Worm (Caenorhabditis elegans): Measurements from ENCODE around the gene elt-3.

elt-3 gene

DNA sequence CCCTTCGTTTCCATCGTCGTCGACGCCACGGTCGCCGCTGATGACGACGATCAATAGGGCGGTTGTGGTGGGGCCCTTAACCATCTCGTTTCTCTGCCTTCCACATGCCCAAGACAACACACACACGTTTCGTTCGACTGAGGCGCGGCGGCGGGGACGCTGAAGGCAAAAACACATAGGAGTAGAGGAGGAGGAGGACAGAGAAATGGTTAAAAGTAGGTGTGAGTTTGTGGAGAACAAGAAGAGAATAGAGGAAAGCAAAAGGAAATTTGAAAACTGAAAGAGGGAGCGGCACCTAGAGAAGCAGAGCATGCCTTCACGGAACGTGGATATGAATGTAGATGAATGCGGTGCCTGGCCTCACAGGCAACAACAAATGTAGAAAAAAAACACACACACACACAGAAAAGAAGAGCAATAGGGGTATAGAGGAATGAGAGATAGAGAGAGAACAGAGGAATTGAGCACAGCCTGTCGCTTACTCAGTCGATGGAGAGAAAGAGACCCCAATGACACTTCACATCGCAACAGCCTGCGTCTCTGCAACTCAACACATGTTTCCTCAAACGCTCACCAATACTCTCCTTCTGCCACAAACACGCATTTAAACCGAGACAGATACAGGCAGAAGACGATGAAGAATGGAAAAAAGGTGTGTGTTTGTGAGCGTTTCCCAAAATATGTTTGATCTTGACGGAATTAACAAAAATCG is 34.7 kb downstream of the elt-3 start (continued):
- TF ChIP-seq egl-13 (tag; optimal IDR thresholded peaks at IDR 0.05), result no peak
- no peak for TF ChIP-seq unc-62 (GFP tag; optimal IDR thresholded peaks at IDR 0.05)
- TF ChIP-seq fkh-8 (tag; optimal IDR thresholded peaks at IDR 0.05), result peak; percentile 93
- peak; percentile 61 for TF ChIP-seq mep-1 (tag; optimal IDR thresholded peaks at IDR 0.05)
- TF ChIP-seq nhr-84 (tag; optimal IDR thresholded peaks at IDR 0.05), result no peak
- TF ChIP-seq sup-37 (GFP tag; optimal IDR thresholded peaks at IDR 0.05), result peak; percentile 18

DNA sequence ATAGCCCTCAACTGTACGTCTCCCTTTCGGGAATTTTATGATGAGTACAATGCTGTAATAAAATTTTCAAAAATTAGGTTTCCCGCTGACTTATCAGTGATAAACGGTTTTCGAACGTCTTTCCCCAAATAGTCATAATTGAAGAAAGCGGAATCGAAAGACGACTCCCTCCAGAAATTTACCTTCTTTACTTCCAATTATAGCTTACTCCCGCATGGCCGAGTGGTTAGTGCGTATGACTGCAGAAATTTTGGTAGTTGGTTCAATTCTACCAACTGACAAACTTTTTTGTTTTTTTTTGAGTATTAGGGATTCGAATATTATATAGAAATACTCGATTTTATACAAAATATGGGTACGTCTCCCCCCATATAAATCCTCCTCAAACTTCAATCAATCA is 38.4 kb downstream of the elt-3 start:
- TF ChIP-seq nhr-19 (GFP tag; conservative IDR thresholded peaks at IDR 0.05), result peak; percentile 29; the same call in 1 of the 2 replicates

DNA sequence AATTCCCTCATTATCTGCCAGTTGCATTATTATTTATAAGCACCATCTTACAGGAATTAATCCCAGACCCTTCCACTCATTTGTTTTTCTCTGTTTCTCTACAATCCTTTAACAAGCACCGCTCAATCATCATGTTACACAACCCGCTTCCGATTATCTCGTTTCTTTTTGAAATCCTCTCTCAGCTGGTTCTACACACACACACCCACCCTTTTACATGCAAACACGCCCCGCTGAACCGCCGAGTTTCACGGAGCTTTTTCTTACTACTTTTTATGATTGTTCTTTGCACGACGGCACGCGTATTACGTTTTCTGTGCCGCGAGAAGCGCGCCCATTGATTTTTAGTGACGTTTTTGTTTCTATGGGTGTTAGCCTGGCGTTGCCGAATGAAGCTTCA is 39.1 kb downstream of the elt-3 start:
- TF ChIP-seq grh-1 (GFP tag; IDR thresholded peaks at IDR 0.05), result no peak
- TF ChIP-seq efl-1 (optimal IDR thresholded peaks at IDR 0.05), result no peak
- no peak for TF ChIP-seq efl-1 (GFP tag; optimal IDR thresholded peaks at IDR 0.05 in 1 of 2)
- no peak for TF ChIP-seq vab-15 (tag; optimal IDR thresholded peaks at IDR 0.05)
- TF ChIP-seq snu-23 (GFP tag; optimal IDR thresholded peaks at IDR 0.05), result peak; percentile 63
- peak; percentile 38 to 55 for TF ChIP-seq lsy-2 (tag; optimal IDR thresholded peaks at IDR 0.05)
- TF ChIP-seq tbx-2 (tag; optimal IDR thresholded peaks at IDR 0.05), result peak; percentile 59
- peak; percentile 5 for TF ChIP-seq C16A3.4 (tag; optimal IDR thresholded peaks at IDR 0.05)
- peak; percentile 28 for TF ChIP-seq xbp-1 (tag; optimal IDR thresholded peaks at IDR 0.05)
- TF ChIP-seq swsn-7 (tag; optimal IDR thresholded peaks at IDR 0.05), result peak; percentile 58
- TF ChIP-seq sox-4 (tag; optimal IDR thresholded peaks at IDR 0.05), result peak; percentile 21
- no peak for TF ChIP-seq fos-1 (tag; optimal IDR thresholded peaks at IDR 0.05)
- peak; percentile 86 for TF ChIP-seq fkh-8 (tag; optimal IDR thresholded peaks at IDR 0.05)
- TF ChIP-seq fkh-10 (GFP tag; optimal IDR thresholded peaks at IDR 0.05), result peak; percentile 27
- no peak for TF ChIP-seq hlh-17 (GFP tag; optimal IDR thresholded peaks at IDR 0.05; ENCODE audit: borderline replicate concordance)
- TF ChIP-seq dsc-1 (tag; optimal IDR thresholded peaks at IDR 0.05), result peak; percentile 96
- no peak for TF ChIP-seq ets-5 (GFP tag; IDR thresholded peaks at IDR 0.05)
- TF ChIP-seq skn-1 (tag; optimal IDR thresholded peaks at IDR 0.05), result peak; percentile 27
- no peak for TF ChIP-seq isw-1 (GFP tag; IDR thresholded peaks at IDR 0.05)
- peak in 1 of 3 experiments; percentile 4 for TF ChIP-seq dpl-1 (GFP tag; optimal IDR thresholded peaks at IDR 0.05)
- TF ChIP-seq unc-62 (GFP tag; optimal IDR thresholded peaks at IDR 0.05), result no peak
- peak; percentile 11 for TF ChIP-seq lin-39 (tag; optimal IDR thresholded peaks at IDR 0.05)
- TF ChIP-seq C04F5.9 (tag; optimal IDR thresholded peaks at IDR 0.05), result no peak
- peak; percentile 51 for TF ChIP-seq unc-130 (tag; optimal IDR thresholded peaks at IDR 0.05)
- TF ChIP-seq pag-3 (tag; optimal IDR thresholded peaks at IDR 0.05; ENCODE audit: borderline replicate concordance, insufficient read depth), result no peak
- TF ChIP-seq rnt-1 (tag; optimal IDR thresholded peaks at IDR 0.05), result peak; percentile 74
- no peak for TF ChIP-seq F16B12.6 (tag; optimal IDR thresholded peaks at IDR 0.05)
- peak; percentile 56 for TF ChIP-seq fkh-4 (tag; optimal IDR thresholded peaks at IDR 0.05; ENCODE audit: borderline replicate concordance)
- TF ChIP-seq ceh-82 (tag; optimal IDR thresholded peaks at IDR 0.05), result peak in 1 of 3 experiments; percentile 61
- peak; percentile 18 for TF ChIP-seq egl-13 (tag; optimal IDR thresholded peaks at IDR 0.05)
- TF ChIP-seq lin-13 (GFP tag; optimal IDR thresholded peaks at IDR 0.05), result peak; percentile 45
- no peak for TF ChIP-seq ceh-88 (GFP tag; IDR thresholded peaks at IDR 0.05)
- peak in 1 of 2 experiments; percentile 42 for TF ChIP-seq lin-35 (GFP tag; optimal IDR thresholded peaks at IDR 0.05)
- TF ChIP-seq mdl-1 (tag; optimal IDR thresholded peaks at IDR 0.05), result peak in 1 of 2 experiments; percentile 8
- TF ChIP-seq elt-2 (tag; optimal IDR thresholded peaks at IDR 0.05), result no peak
- TF ChIP-seq nhr-71 (tag; optimal IDR thresholded peaks at IDR 0.05), result peak; percentile 80
- TF ChIP-seq ces-1 (GFP tag; optimal IDR thresholded peaks at IDR 0.05), result no peak
- peak; percentile 63 for TF ChIP-seq nhr-47 (tag; optimal IDR thresholded peaks at IDR 0.05)
- TF ChIP-seq nhr-20 (tag; optimal IDR thresholded peaks at IDR 0.05), result peak; percentile 63
- TF ChIP-seq ztf-4 (tag; optimal IDR thresholded peaks at IDR 0.05), result no peak
- TF ChIP-seq nhr-11 (tag; optimal IDR thresholded peaks at IDR 0.05), result no peak
- peak; percentile 16 for TF ChIP-seq unc-86 (tag; optimal IDR thresholded peaks at IDR 0.05)
- peak; percentile 91 for TF ChIP-seq lin-14 (GFP tag; optimal IDR thresholded peaks at IDR 0.05)

Measured in whole organism, L1 larva.